Fruit fly (Drosophila melanogaster) whole organism, embryonic: Measurements from ENCODE around the gene rgn.

Source experiments
- Asciz ChIP-seq: fragments of 200-800 bp; sonication (Bioruptor generic); optimal IDR thresholded peaks from 2 replicates; lab custom pipeline; 2017; ENCODE audit warnings: missing biosample characterization, mild to moderate bottlenecking, missing genetic modification characterization, missing genetic modification reagents
- Blimp-1 ChIP-seq: fragments of 200-800 bp; sonication (Bioruptor generic); optimal IDR thresholded peaks from 3 replicates; lab custom pipeline; 2018; ENCODE audit warnings: missing biosample characterization, missing genetic modification characterization, mild to moderate bottlenecking, moderate library complexity, missing genetic modification reagents
- CG10959 ChIP-seq: fragments of 200-800 bp; sonication (Bioruptor generic); IDR thresholded peaks from 2 replicates; pipeline ENCODE4 v1.3.6; 2022; ENCODE audit warnings: missing biosample characterization, missing genetic modification characterization
- CG11696 ChIP-seq: fragments of 200-800 bp; sonication (Bioruptor generic); IDR thresholded peaks from 2 replicates; pipeline ENCODE4 v1.3.6; 2022; ENCODE audit warnings: missing biosample characterization, missing genetic modification characterization
- CG12236 ChIP-seq: fragments of 200-800 bp; sonication (Bioruptor generic); optimal IDR thresholded peaks from 2 replicates; lab custom pipeline; 2016; ENCODE audit warnings: missing biosample characterization, missing genetic modification characterization
- CG1233 ChIP-seq: fragments of 200-800 bp; sonication (Bioruptor generic); optimal IDR thresholded peaks from 4 replicates; lab custom pipeline; 2018; ENCODE audit warnings: missing biosample characterization, mild to moderate bottlenecking, missing genetic modification characterization
- CG13123 ChIP-seq: fragments of 200-800 bp; sonication (Bioruptor generic); optimal IDR thresholded peaks from 2 replicates; lab custom pipeline; 2016; ENCODE audit warnings: missing biosample characterization, missing genetic modification characterization
- CG13296 ChIP-seq: fragments of 200-800 bp; sonication (Bioruptor generic); optimal IDR thresholded peaks from 3 replicates; lab custom pipeline; 2018; ENCODE audit warnings: missing biosample characterization, mild to moderate bottlenecking, missing genetic modification characterization
- CG14860 ChIP-seq: fragments of 200-800 bp; sonication (Bioruptor generic); IDR thresholded peaks from 3 replicates; pipeline ENCODE4 v1.3.6; 2022; ENCODE audit warnings: missing biosample characterization, missing genetic modification characterization; ENCODE audit not compliant: partially characterized antibody
- CG1529 ChIP-seq: fragments of 200-800 bp; sonication (Bioruptor generic); optimal IDR thresholded peaks from 3 replicates; lab custom pipeline; 2018; ENCODE audit warnings: missing biosample characterization, missing genetic modification characterization
- CG15514 ChIP-seq: fragments of 200-800 bp; sonication (Bioruptor generic); optimal IDR thresholded peaks from 3 replicates; lab custom pipeline; 2017; ENCODE audit warnings: missing biosample characterization, missing genetic modification characterization, mild to moderate bottlenecking, moderate library complexity, missing genetic modification reagents
- CG17328 ChIP-seq: fragments of 200-800 bp; sonication (Bioruptor generic); IDR thresholded peaks from 2 replicates; pipeline ENCODE4 v1.3.6; 2022; ENCODE audit warnings: missing biosample characterization, missing genetic modification characterization
- CG17359 ChIP-seq: fragments of 200-800 bp; sonication (Bioruptor generic); optimal IDR thresholded peaks from 3 replicates; lab custom pipeline; 2018; ENCODE audit warnings: missing biosample characterization, mild to moderate bottlenecking, missing genetic modification characterization, moderate library complexity
- CG2120 ChIP-seq: fragments of 200-800 bp; sonication (Bioruptor generic); optimal IDR thresholded peaks from 3 replicates; lab custom pipeline; 2016; ENCODE audit warnings: missing biosample characterization, missing genetic modification characterization
- CG2875 ChIP-seq: fragments of 200-800 bp; sonication (Bioruptor generic); optimal IDR thresholded peaks from 2 replicates; lab custom pipeline; 2017; ENCODE audit warnings: missing biosample characterization, mild to moderate bottlenecking, missing genetic modification characterization, missing genetic modification reagents
- CG30403 ChIP-seq: fragments of 200-800 bp; sonication (Bioruptor generic); optimal IDR thresholded peaks from 3 replicates; lab custom pipeline; 2016; ENCODE audit warnings: missing biosample characterization, missing genetic modification characterization
- CG3726 ChIP-seq: fragments of 200-800 bp; sonication (Bioruptor generic); IDR thresholded peaks from 3 replicates; pipeline ENCODE4, ENCODE4 v1.3.6; 2022; ENCODE audit warnings: missing biosample characterization, missing genetic modification characterization
- CG6175 ChIP-seq: fragments of 200-800 bp; sonication (Bioruptor generic); IDR thresholded peaks from 3 replicates; pipeline ENCODE4 v1.3.6; 2022; ENCODE audit warnings: missing biosample characterization, missing genetic modification characterization
- CG6254 ChIP-seq: fragments of 200-800 bp; sonication (Bioruptor generic); optimal IDR thresholded peaks from 3 replicates; lab custom pipeline; 2017; ENCODE audit warnings: mild to moderate bottlenecking, missing biosample characterization, missing genetic modification reagents, missing genetic modification characterization
- CG6272 ChIP-seq: fragments of 200-800 bp; sonication (Bioruptor generic); IDR thresholded peaks from 2 replicates; pipeline ENCODE4 v1.3.6; 2022; ENCODE audit warnings: missing biosample characterization, missing genetic modification characterization
- CkIIα-i1 ChIP-seq: fragments of 200-800 bp; sonication (Bioruptor generic); IDR thresholded peaks from 2 replicates; pipeline ENCODE4 v1.3.6; 2022; ENCODE audit warnings: missing biosample characterization, missing genetic modification characterization
- CrebB ChIP-seq: fragments of 200-800 bp; sonication (Bioruptor generic); optimal IDR thresholded peaks from 3 replicates; lab custom pipeline; 2018; ENCODE audit warnings: missing biosample characterization, mild to moderate bottlenecking, missing genetic modification characterization
- Dip2 ChIP-seq: fragments of 200-800 bp; sonication (Bioruptor generic); IDR thresholded peaks from 2 replicates; pipeline ENCODE4 v1.3.6; 2022; ENCODE audit warnings: missing biosample characterization, missing genetic modification characterization
- Dref ChIP-seq: fragments of 200-800 bp; sonication (Bioruptor generic); IDR thresholded peaks from 2 replicates; pipeline ENCODE4 v1.3.6; 2022; ENCODE audit warnings: missing biosample characterization, missing genetic modification characterization
- E2f2 ChIP-seq: fragments of 200-800 bp; sonication (Bioruptor generic); IDR thresholded peaks from 2 replicates; pipeline ENCODE4 v1.3.6; 2022; ENCODE audit warnings: missing biosample characterization, missing genetic modification characterization
- ERR ChIP-seq: fragments of 200-800 bp; sonication (Bioruptor generic); optimal IDR thresholded peaks from 2 replicates; lab custom pipeline; 2016; ENCODE audit warnings: missing biosample characterization, missing genetic modification characterization
- Hsf ChIP-seq: fragments of 200-800 bp; sonication (Bioruptor generic); optimal IDR thresholded peaks from 3 replicates; lab custom pipeline; 2016; ENCODE audit warnings: missing biosample characterization, missing genetic modification characterization
- Kr ChIP-seq: fragments of 200-800 bp; sonication (Bioruptor generic); optimal IDR thresholded peaks from 2 replicates; lab custom pipeline; 2017; ENCODE audit warnings: missing biosample characterization, mild to moderate bottlenecking, missing genetic modification characterization
- Mad ChIP-seq: fragments of 200-800 bp; sonication (Bioruptor generic); optimal IDR thresholded peaks from 2 replicates; lab custom pipeline; 2016; ENCODE audit warnings: missing biosample characterization, missing genetic modification characterization
- Meics ChIP-seq: fragments of 200-800 bp; sonication (Bioruptor generic); optimal IDR thresholded peaks from 2 replicates; lab custom pipeline; 2017; ENCODE audit warnings: missing biosample characterization, mild to moderate bottlenecking, missing genetic modification characterization
- NFAT ChIP-seq: fragments of 200-800 bp; sonication (Bioruptor generic); IDR thresholded peaks from 2 replicates; pipeline ENCODE4 v1.3.6; 2022; ENCODE audit warnings: missing biosample characterization, missing genetic modification characterization
- Nf-YB ChIP-seq: fragments of 200-800 bp; sonication (Bioruptor generic); optimal IDR thresholded peaks from 3 replicates; lab custom pipeline; 2019; ENCODE audit warnings: missing biosample characterization, mild to moderate bottlenecking, missing genetic modification characterization, moderate library complexity
- Rfx ChIP-seq: fragments of 200-800 bp; sonication (Bioruptor generic); IDR thresholded peaks from 2 replicates; pipeline ENCODE4 v1.3.6; 2022; ENCODE audit warnings: missing biosample characterization, missing genetic modification characterization
- Scr ChIP-seq: fragments of 200-800 bp; sonication (Bioruptor generic); IDR thresholded peaks from 2 replicates; pipeline ENCODE4 v1.3.6; 2022; ENCODE audit warnings: missing biosample characterization, missing genetic modification characterization; ENCODE audit not compliant: partially characterized antibody
- Spps ChIP-seq: fragments of 200-800 bp; sonication (Bioruptor generic); optimal IDR thresholded peaks from 2 replicates; lab custom pipeline; 2018; ENCODE audit warnings: missing biosample characterization, mild to moderate bottlenecking, missing genetic modification characterization
- Sry-δ ChIP-seq: fragments of 200-800 bp; sonication (Bioruptor generic); optimal IDR thresholded peaks from 2 replicates; lab custom pipeline; 2016; ENCODE audit warnings: missing biosample characterization, missing genetic modification characterization
- Usf ChIP-seq: fragments of 200-800 bp; sonication (Bioruptor generic); optimal IDR thresholded peaks from 2 replicates; lab custom pipeline; 2017; ENCODE audit warnings: missing genotype, missing biosample characterization, missing genetic modification characterization
- ab ChIP-seq: fragments of 200-800 bp; sonication (Bioruptor generic); optimal IDR thresholded peaks from 2 replicates; lab custom pipeline; 2016; ENCODE audit warnings: missing biosample characterization, missing genetic modification characterization
- ara ChIP-seq: fragments of 200-800 bp; sonication (Bioruptor generic); IDR thresholded peaks from 2 replicates; pipeline ENCODE4 v1.3.6; 2022; ENCODE audit warnings: missing biosample characterization, missing genetic modification characterization
- croc ChIP-seq: fragments of 200-800 bp; sonication (Bioruptor generic); conservative IDR thresholded peaks from 3 replicates; pipeline ENCODE4 v1.3.6; 2022; ENCODE audit warnings: missing biosample characterization, missing genetic modification characterization
- dmrt11E ChIP-seq: fragments of 200-800 bp; sonication (Bioruptor generic); optimal IDR thresholded peaks from 3 replicates; lab custom pipeline; 2018; ENCODE audit warnings: missing biosample characterization, mild to moderate bottlenecking, missing genetic modification characterization, moderate library complexity
- gro ChIP-seq: fragments of 200-800 bp; sonication (Bioruptor generic); optimal IDR thresholded peaks from 2 replicates; lab custom pipeline; 2016; ENCODE audit warnings: missing biosample characterization, missing genetic modification characterization
- jing ChIP-seq: fragments of 200-800 bp; sonication (Bioruptor generic); optimal IDR thresholded peaks from 2 replicates; lab custom pipeline; 2018; ENCODE audit warnings: missing biosample characterization, mild to moderate bottlenecking, missing genetic modification characterization
- nerfin-1 ChIP-seq: fragments of 200-800 bp; sonication (Bioruptor generic); optimal IDR thresholded peaks from 3 replicates; lab custom pipeline; 2019; ENCODE audit warnings: missing biosample characterization, mild to moderate bottlenecking, missing genetic modification characterization, moderate library complexity
- run ChIP-seq: fragments of 200-800 bp; sonication (Bioruptor generic); optimal IDR thresholded peaks from 3 replicates; lab custom pipeline; 2018; ENCODE audit warnings: missing biosample characterization, mild to moderate bottlenecking, missing genetic modification characterization
- scrt ChIP-seq: fragments of 200-800 bp; sonication (Bioruptor generic); optimal IDR thresholded peaks from 2 replicates; lab custom pipeline; 2018; ENCODE audit warnings: missing biosample characterization, mild to moderate bottlenecking, missing genetic modification characterization, moderate library complexity
- sqz ChIP-seq: fragments of 200-800 bp; sonication (Bioruptor generic); optimal IDR thresholded peaks from 3 replicates; lab custom pipeline; 2018; ENCODE audit warnings: missing biosample characterization, mild to moderate bottlenecking, missing genetic modification characterization
- ssp ChIP-seq: fragments of 200-800 bp; sonication (Bioruptor generic); IDR thresholded peaks from 2 replicates; pipeline ENCODE4 v1.3.6; 2022; ENCODE audit warnings: missing biosample characterization, missing genetic modification characterization
- stc ChIP-seq: fragments of 200-800 bp; sonication (Bioruptor generic); IDR thresholded peaks from 2 replicates; pipeline ENCODE4 v1.3.6; 2022; ENCODE audit warnings: missing biosample characterization, missing genetic modification characterization
- unpg ChIP-seq: fragments of 200-800 bp; sonication (Bioruptor generic); optimal IDR thresholded peaks from 3 replicates; lab custom pipeline; 2018; ENCODE audit warnings: missing biosample characterization, mild to moderate bottlenecking, missing genetic modification characterization, moderate library complexity
- wek ChIP-seq: fragments of 200-800 bp; sonication (Bioruptor generic); optimal IDR thresholded peaks from 3 replicates; lab custom pipeline; 2018; ENCODE audit warnings: missing biosample characterization, mild to moderate bottlenecking, missing genetic modification characterization, moderate library complexity

Gene rgn

dm6 chr3L:21464240-21464639, 81.9 kb downstream of the rgn start (continued):
- TF ChIP-seq Usf (GFP tag; lab: Kevin White, UChicago): peak; percentile 52
- peak; percentile 57 for TF ChIP-seq CG11696 (GFP tag; lab: Robert Waterston, UW)
- TF ChIP-seq CG15514 (GFP tag; lab: Kevin White, UChicago): no peak
- peak; percentile 91 for TF ChIP-seq ara (GFP tag; lab: Robert Waterston, UW)
- TF ChIP-seq CG17328 (GFP tag; lab: Robert Waterston, UW): peak; percentile 71
- peak; percentile 81 for TF ChIP-seq CG6254 (GFP tag; lab: Kevin White, UChicago)
- TF ChIP-seq Dref (GFP tag; lab: Robert Waterston, UW): 0 out of 2 replicates have a peak, but pooled peaks have one; percentile 7
- TF ChIP-seq dmrt11E (tag; lab: Kevin White, UChicago): peak; percentile 97
- peak; percentile 83 for TF ChIP-seq Asciz (GFP tag; lab: Kevin White, UChicago)
- TF ChIP-seq run (tag; lab: Kevin White, UChicago): no peak
- no peak for TF ChIP-seq gro (GFP tag; lab: Kevin White, UChicago)
- peak; percentile 34 for TF ChIP-seq Mad
- TF ChIP-seq nerfin-1 (tag; lab: Kevin White, UChicago): peak; percentile 87
- no peak for TF ChIP-seq Dip2 (GFP tag; lab: Robert Waterston, UW)
- TF ChIP-seq E2f2: no peak
- peak; percentile 87 for TF ChIP-seq CG2875 (GFP tag; lab: Kevin White, UChicago)
- TF ChIP-seq CG12236 (GFP tag; lab: Kevin White, UChicago): peak; percentile 64
- TF ChIP-seq Meics (GFP tag; lab: Kevin White, UChicago): peak; percentile 5
- no peak for TF ChIP-seq Sry-δ
- peak; percentile 77 for TF ChIP-seq CG17359 (tag; lab: Kevin White, UChicago)
- peak; percentile 51 for TF ChIP-seq CrebB (tag; lab: Kevin White, UChicago)
- no peak; the same call in 1 of the 2 replicates for TF ChIP-seq Rfx (GFP tag; lab: Robert Waterston, UW)
- peak; percentile 57 for TF ChIP-seq wek (GFP tag; lab: Kevin White, UChicago)
- TF ChIP-seq CG6175 (GFP tag; lab: Robert Waterston, UW): no peak
- no peak for TF ChIP-seq CG14860 (GFP tag; lab: Robert Waterston, UW)
- TF ChIP-seq Nf-YB (GFP tag; lab: Kevin White, UChicago): peak; percentile 62
- peak; percentile 99 for TF ChIP-seq Kr
- TF ChIP-seq scrt (GFP tag; lab: Kevin White, UChicago): peak; percentile 33
- TF ChIP-seq CG1233 (GFP tag; lab: Kevin White, UChicago): peak; percentile 92
- TF ChIP-seq croc (GFP tag; lab: Robert Waterston, UW): peak; percentile 81
- TF ChIP-seq CG6272 (GFP tag; lab: Robert Waterston, UW): no peak
- TF ChIP-seq CG2120: no peak
- TF ChIP-seq Spps: peak; percentile 88
- TF ChIP-seq Hsf: peak; percentile 45
- TF ChIP-seq jing (GFP tag; lab: Kevin White, UChicago): no peak
- no peak for TF ChIP-seq CG30403 (GFP tag; lab: Kevin White, UChicago)
- TF ChIP-seq CG13123 (GFP tag; lab: Kevin White, UChicago): no peak
- no peak; the same call in 1 of the 2 replicates for TF ChIP-seq stc (GFP tag; lab: Robert Waterston, UW)
- no peak for TF ChIP-seq NFAT (GFP tag; lab: Robert Waterston, UW)
- peak; percentile 81 for TF ChIP-seq CG1529 (GFP tag; lab: Kevin White, UChicago)
- no peak for TF ChIP-seq ab (GFP tag; lab: Kevin White, UChicago)
- no peak for TF ChIP-seq ssp (GFP tag; lab: Robert Waterston, UW)
- peak; percentile 74 for TF ChIP-seq CG10959
- peak; percentile 76 for TF ChIP-seq unpg
- no peak for TF ChIP-seq Scr
- TF ChIP-seq CkIIα-i1 (GFP tag; lab: Robert Waterston, UW): no peak
- peak; percentile 68 for TF ChIP-seq sqz (GFP tag; lab: Kevin White, UChicago)
- no peak for TF ChIP-seq ERR
- TF ChIP-seq CG13296 (GFP tag; lab: Kevin White, UChicago): no peak
- TF ChIP-seq CG3726 (GFP tag; lab: Robert Waterston, UW): no peak
- TF ChIP-seq Blimp-1 (GFP tag; lab: Kevin White, UChicago): peak; percentile 83
